Fruit fly (Drosophila melanogaster): Measurements from ENCODE around the gene Hecw.

The Hecw gene

DNA sequence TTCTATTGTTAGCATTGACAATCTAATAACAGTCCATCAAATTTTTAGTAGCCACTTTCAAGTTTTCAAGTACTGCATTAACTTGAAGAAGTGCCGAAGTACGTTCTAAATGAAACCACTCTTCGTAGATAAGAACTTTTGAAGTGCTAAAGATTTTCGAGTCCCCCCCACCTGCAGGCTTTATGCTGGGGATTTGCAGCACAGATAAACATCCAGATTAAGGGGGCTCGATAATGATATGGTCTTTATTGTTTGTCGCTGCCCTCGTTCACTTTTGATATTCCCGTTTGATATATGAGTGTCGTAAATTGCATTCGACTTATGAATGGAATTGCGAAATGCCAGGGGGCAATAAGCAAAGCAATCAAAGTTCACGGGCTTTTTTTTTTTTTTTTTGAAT, 52.7 kb downstream of the Hecw start:
- no peak for TF ChIP-seq noc (tag; optimal IDR thresholded peaks at IDR 0.05)

dm6 chrX:9662797-9663316, 54.1 kb downstream of the Hecw start, which contains the start of gene CG3106:
CG3106 (minus strand) TSS chrX:9662903.
- TF ChIP-seq noc (tag; optimal IDR thresholded peaks at IDR 0.05), result peak; percentile 24

DNA sequence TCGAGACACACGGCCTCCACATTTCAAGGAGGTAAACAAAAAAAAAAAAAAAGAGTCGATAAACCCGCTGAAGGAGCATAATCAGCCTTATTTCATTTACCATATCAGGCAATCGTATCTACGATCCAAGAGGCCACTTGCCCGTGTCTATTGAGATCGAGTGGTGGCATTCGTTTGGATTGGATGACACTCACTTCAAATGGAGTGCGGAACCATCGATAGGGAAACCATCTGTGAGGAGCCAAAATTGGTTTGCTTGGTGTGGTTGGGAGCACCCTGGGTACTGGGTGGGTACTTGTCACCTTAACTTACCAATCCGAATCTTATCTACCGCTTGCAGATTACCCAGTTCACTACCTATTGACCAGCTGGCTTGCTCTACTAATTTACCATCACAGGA, 54.9 kb downstream of the Hecw start:
- TF ChIP-seq noc (tag; optimal IDR thresholded peaks at IDR 0.05), result no peak

dm6 chrX:9664426-9664825, 55.7 kb downstream of the Hecw start:
- peak; percentile 83 for TF ChIP-seq noc (tag; optimal IDR thresholded peaks at IDR 0.05)

DNA sequence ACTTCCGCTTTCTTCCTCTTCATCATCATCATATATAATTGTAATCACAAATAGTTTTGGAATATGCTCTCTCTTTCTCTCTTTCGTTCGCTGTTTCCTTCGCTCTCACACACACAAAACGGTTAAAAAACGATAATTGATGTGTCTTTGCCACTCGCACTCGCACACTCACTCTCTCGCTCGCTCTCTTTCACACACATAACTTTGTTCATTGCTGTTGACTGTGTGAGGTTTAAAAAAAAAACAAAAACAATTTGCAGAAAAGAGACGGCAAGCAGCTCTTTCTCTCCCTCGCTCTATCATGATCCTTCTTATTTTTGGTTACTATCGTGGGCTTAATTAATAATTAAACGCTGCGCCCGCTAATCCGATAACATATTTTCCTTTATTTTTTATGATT, 57.7 kb downstream of the Hecw start:
- TF ChIP-seq noc (tag; optimal IDR thresholded peaks at IDR 0.05), result no peak
